Worm (Caenorhabditis elegans) whole organism, L3 larva: Measurements from ENCODE around the gene pot-1.

Experiments
- ZK546.5 ChIP-seq: sonication (generic microtip); optimal IDR thresholded peaks from 2 replicates; lab custom pipeline; 2017; ENCODE audit warnings: missing biosample characterization, missing genetic modification characterization
- elt-2 ChIP-seq: sonication (generic microtip); optimal IDR thresholded peaks from 2 replicates; lab custom pipeline; 2016; ENCODE audit warnings: missing genetic modification reagents, mild to moderate bottlenecking, missing genetic modification characterization, missing compliant biosample characterization
- lin-15B ChIP-seq: fragments of 150-350 bp; optimal IDR thresholded peaks from 2 replicates; lab custom pipeline; 2014; ENCODE audit warnings: missing biosample characterization, missing genetic modification characterization
- lin-39 ChIP-seq: fragments of 150-350 bp; optimal IDR thresholded peaks from 2 replicates; lab custom pipeline; 2018; ENCODE audit warnings: missing biosample characterization, missing genetic modification reagents, missing genetic modification characterization
- mdl-1 ChIP-seq: fragments of 150-350 bp; optimal IDR thresholded peaks from 2 replicates; lab custom pipeline; 2014; ENCODE audit warnings: missing biosample characterization, missing genetic modification characterization
- nhr-11 ChIP-seq: fragments of 150-350 bp; optimal IDR thresholded peaks from 2 replicates; lab custom pipeline; 2014; ENCODE audit warnings: missing biosample characterization, missing genetic modification characterization
- nhr-25 ChIP-seq: sonication (generic microtip); optimal IDR thresholded peaks from 2 replicates; lab custom pipeline; 2017; ENCODE audit warnings: missing biosample characterization, missing genetic modification characterization
- nhr-28 ChIP-seq: fragments of 150-350 bp; optimal IDR thresholded peaks from 2 replicates; lab custom pipeline; 2014; ENCODE audit warnings: missing biosample characterization, missing genetic modification characterization
- zag-1 ChIP-seq: fragments of 150-350 bp; optimal IDR thresholded peaks from 2 replicates; lab custom pipeline; 2014; ENCODE audit warnings: missing biosample characterization, missing genetic modification characterization
- ztf-11 ChIP-seq: fragments of 150-350 bp; optimal IDR thresholded peaks from 2 replicates; lab custom pipeline; 2014; ENCODE audit warnings: missing biosample characterization, missing genetic modification characterization

- TF ChIP-seq zag-1 (no peak), lin-39 (tag; lab: Kevin White, UChicago) (no peak), nhr-11 (tag; lab: Kevin White, UChicago) (no peak), nhr-25 (tag; lab: Kevin White, UChicago) (no peak), elt-2 (peak; percentile 72), mdl-1 (tag; lab: Kevin White, UChicago) (no peak), lin-15B (tag; lab: Kevin White, UChicago) (no peak), ztf-11 (tag; lab: Kevin White, UChicago) (no peak), nhr-28 (tag; lab: Kevin White, UChicago) (no peak), ZK546.5 (tag; lab: Kevin White, UChicago) (no peak)
Measured at ce11 chrIII:7106854-7107253, 26.6 kb downstream of the pot-1 start.
